Worm (Caenorhabditis elegans) whole organism, midembryonic: ENCODE data around the gene nlp-68.

Experiments used
- T22C8.4 ChIP-seq: fragments of 200-800 bp; sonication (Bioruptor generic); IDR thresholded peaks from 2 replicates; pipeline ENCODE4 v1.3.6; 2022; ENCODE audit warnings: missing genetic modification characterization, missing compliant biosample characterization
- flt-1 ChIP-seq: fragments of 200-800 bp; sonication (Bioruptor generic); IDR thresholded peaks from 2 replicates; pipeline ENCODE4 v1.3.6; 2022; ENCODE audit warnings: missing genetic modification characterization, missing compliant biosample characterization
- ref-1 ChIP-seq: fragments of 200-800 bp; sonication (Bioruptor generic); conservative IDR thresholded peaks from 2 replicates; pipeline ENCODE4 v1.3.6; 2022; ENCODE audit warnings: missing genetic modification reagents, missing genetic modification characterization, missing compliant biosample characterization

- TF ChIP-seq flt-1 (GFP tag; lab: Robert Waterston, UW) (no peak), ref-1 (GFP tag; lab: Robert Waterston, UW) (no peak), T22C8.4 (GFP tag; lab: Robert Waterston, UW) (no peak)
Observed at ce11 chrIII:10578873-10579272, 39.9 kb upstream of the nlp-68 start.
